Worm (Caenorhabditis elegans): Measurements from ENCODE around the gene gtf-2H2C.

- TF ChIP-seq W03F9.2 (tag; optimal IDR thresholded peaks at IDR 0.05) (peak; percentile 24), him-1 (tag; optimal IDR thresholded peaks at IDR 0.05) (no peak), dao-5 (tag; optimal IDR thresholded peaks at IDR 0.05) (no peak)
Measured at ce11 chrIII:10120076-10120831, 29.7 kb upstream of the gtf-2H2C start, which contains the start of the genes gtf-2H3 and ham-3.

Data from whole organism, L4/young adult.